Worm (Caenorhabditis elegans) whole organism, L1 larva: ENCODE data around the gene Y37D8A.26.
A peak's percentile ranks its signal among the peaks of the same experiment; 100 is the strongest.

ENCODE experiments used
- C16A3.4 ChIP-seq: fragments of 150-350 bp; optimal IDR thresholded peaks from 2 replicates; lab custom pipeline; 2014; ENCODE audit warnings: missing biosample characterization, missing genetic modification characterization
- F16B12.6 ChIP-seq: fragments of 150-350 bp; optimal IDR thresholded peaks from 2 replicates; lab custom pipeline; 2014; ENCODE audit warnings: missing biosample characterization, missing genetic modification characterization
- ama-1 ChIP-seq: fragments of 150-350 bp; optimal IDR thresholded peaks from 2 replicates; lab custom pipeline; 2014
- ceh-8 ChIP-seq: fragments of 200-800 bp; sonication (Bioruptor generic); optimal IDR thresholded peaks from 2 replicates; lab custom pipeline; 2018; ENCODE audit warnings: mild to moderate bottlenecking, missing genetic modification characterization, moderate library complexity, missing compliant biosample characterization
- ces-1 ChIP-seq: fragments of 150-350 bp; optimal IDR thresholded peaks from 2 replicates; lab custom pipeline; 2014; ENCODE audit warnings: missing biosample characterization, missing genetic modification reagents, missing genetic modification characterization
- dsc-1 ChIP-seq: sonication (generic microtip); optimal IDR thresholded peaks from 2 replicates; lab custom pipeline; 2016; ENCODE audit warnings: mild to moderate bottlenecking, missing genetic modification characterization, missing compliant biosample characterization
- efl-1 ChIP-seq, 4 experiments: fragments of 150-350 bp; optimal IDR thresholded peaks in 3 of 4; peaks in 1 of 4; 1 replicate in 1 of 4; 2 replicates in 3 of 4; lab custom pipeline; 2014; ENCODE audit warnings: missing biosample characterization in 2 of 4, missing genetic modification characterization in 2 of 4, missing genetic modification reagents in 2 of 4
- egl-13 ChIP-seq: sonication (generic microtip); optimal IDR thresholded peaks from 2 replicates; lab custom pipeline; 2016; ENCODE audit warnings: missing genotype, missing genetic modification reagents, missing genetic modification characterization, missing compliant biosample characterization
- fkh-10 ChIP-seq: sonication (generic microtip); optimal IDR thresholded peaks from 2 replicates; lab custom pipeline; 2017; ENCODE audit warnings: missing biosample characterization, missing genetic modification reagents, missing genetic modification characterization
- fkh-4 ChIP-seq: sonication (generic microtip); optimal IDR thresholded peaks from 2 replicates; lab custom pipeline; 2016; ENCODE audit warnings: missing compliant biosample characterization, missing genetic modification characterization, borderline replicate concordance
- fkh-8 ChIP-seq: sonication (generic microtip); optimal IDR thresholded peaks from 2 replicates; lab custom pipeline; 2016; ENCODE audit warnings: mild to moderate bottlenecking, missing genetic modification characterization, missing compliant biosample characterization
- fos-1 ChIP-seq: fragments of 150-350 bp; optimal IDR thresholded peaks from 2 replicates; lab custom pipeline; 2014; ENCODE audit warnings: missing biosample characterization, missing genetic modification characterization
- hlh-4 ChIP-seq: sonication (generic microtip); optimal IDR thresholded peaks from 2 replicates; lab custom pipeline; 2016; ENCODE audit warnings: mild to moderate bottlenecking, missing genetic modification characterization, missing compliant biosample characterization
- hpl-2 ChIP-seq: fragments of 150-350 bp; optimal IDR thresholded peaks from 2 replicates; lab custom pipeline; 2014; ENCODE audit warnings: missing biosample characterization, missing genetic modification reagents, missing genetic modification characterization
- irx-1 ChIP-seq: sonication (generic microtip); optimal IDR thresholded peaks from 2 replicates; lab custom pipeline; 2016; ENCODE audit warnings: missing genetic modification characterization, missing compliant biosample characterization
- isw-1 ChIP-seq: fragments of 200-800 bp; sonication (Bioruptor generic); IDR thresholded peaks from 2 replicates; pipeline ENCODE4 v1.3.6; 2022; ENCODE audit warnings: missing genetic modification characterization, missing compliant biosample characterization
- jun-1 ChIP-seq: fragments of 150-350 bp; optimal IDR thresholded peaks from 2 replicates; lab custom pipeline; 2014; ENCODE audit warnings: missing biosample characterization, missing genetic modification reagents, missing genetic modification characterization
- lin-13 ChIP-seq: fragments of 150-350 bp; optimal IDR thresholded peaks from 2 replicates; lab custom pipeline; 2014; ENCODE audit warnings: missing biosample characterization, missing genetic modification reagents, missing genetic modification characterization
- lin-14 ChIP-seq: fragments of 200-800 bp; sonication (Bioruptor generic); optimal IDR thresholded peaks from 2 replicates; lab custom pipeline; 2018; ENCODE audit warnings: mild to moderate bottlenecking, missing genetic modification characterization, moderate library complexity, missing compliant biosample characterization
- lin-15B ChIP-seq: fragments of 150-350 bp; sonication (generic microtip); optimal IDR thresholded peaks from 3 replicates; lab custom pipeline; 2014; ENCODE audit warnings: missing biosample characterization, missing genetic modification characterization
- lin-39 ChIP-seq: fragments of 150-350 bp; optimal IDR thresholded peaks from 2 replicates; lab custom pipeline; 2014; ENCODE audit warnings: missing biosample characterization, missing genetic modification reagents, missing genetic modification characterization
- lsy-2 ChIP-seq, 2 experiments: fragments of 150-350 bp; optimal IDR thresholded peaks; 2 replicates each; lab custom pipeline; 2014; ENCODE audit warnings: missing biosample characterization in 2 of 2, missing genetic modification characterization in 2 of 2
- mab-9 ChIP-seq: fragments of 200-800 bp; sonication (Bioruptor generic); IDR thresholded peaks from 2 replicates; pipeline ENCODE4 v1.3.6; 2022; ENCODE audit warnings: missing genetic modification reagents, missing genetic modification characterization, missing compliant biosample characterization
- mef-2 ChIP-seq: fragments of 150-350 bp; optimal IDR thresholded peaks from 2 replicates; lab custom pipeline; 2014; ENCODE audit warnings: missing biosample characterization, missing genetic modification characterization
- mep-1 ChIP-seq: fragments of 150-350 bp; optimal IDR thresholded peaks from 2 replicates; lab custom pipeline; 2014; ENCODE audit warnings: missing biosample characterization, missing genetic modification characterization
- nhr-28 ChIP-seq: fragments of 150-350 bp; optimal IDR thresholded peaks from 2 replicates; lab custom pipeline; 2014; ENCODE audit warnings: missing biosample characterization, missing genetic modification characterization
- nhr-47 ChIP-seq: sonication (generic microtip); optimal IDR thresholded peaks from 2 replicates; lab custom pipeline; 2016; ENCODE audit warnings: mild to moderate bottlenecking, missing genetic modification characterization, moderate library complexity, missing compliant biosample characterization
- nhr-76 ChIP-seq: sonication (generic microtip); optimal IDR thresholded peaks from 2 replicates; lab custom pipeline; 2017; ENCODE audit warnings: missing biosample characterization, missing genetic modification characterization
- nhr-84 ChIP-seq: sonication (generic microtip); optimal IDR thresholded peaks from 2 replicates; lab custom pipeline; 2017; ENCODE audit warnings: missing biosample characterization, missing genetic modification characterization
- pqm-1 ChIP-seq: sonication (generic microtip); optimal IDR thresholded peaks from 3 replicates; lab custom pipeline; 2017; ENCODE audit warnings: missing biosample characterization, missing genetic modification characterization
- rnt-1 ChIP-seq: sonication (generic microtip); optimal IDR thresholded peaks from 2 replicates; lab custom pipeline; 2016; ENCODE audit warnings: mild to moderate bottlenecking, missing genetic modification characterization, moderate library complexity, missing compliant biosample characterization
- skn-1 ChIP-seq: fragments of 150-350 bp; optimal IDR thresholded peaks from 2 replicates; lab custom pipeline; 2014; ENCODE audit warnings: missing biosample characterization, missing genetic modification characterization
- snpc-4 ChIP-seq: fragments of 150-350 bp; optimal IDR thresholded peaks from 2 replicates; lab custom pipeline; 2014; ENCODE audit warnings: missing biosample characterization, missing genetic modification characterization
- sox-4 ChIP-seq: sonication (generic microtip); optimal IDR thresholded peaks from 2 replicates; lab custom pipeline; 2016; ENCODE audit warnings: missing genetic modification characterization, missing compliant biosample characterization
- swsn-7 ChIP-seq: sonication (generic microtip); optimal IDR thresholded peaks from 2 replicates; lab custom pipeline; 2016; ENCODE audit warnings: missing genetic modification characterization, missing compliant biosample characterization
- tlp-1 ChIP-seq: fragments of 150-350 bp; optimal IDR thresholded peaks from 2 replicates; lab custom pipeline; 2014; ENCODE audit warnings: missing biosample characterization, missing genetic modification characterization
- unc-30 ChIP-seq: sonication (generic microtip); optimal IDR thresholded peaks from 2 replicates; lab custom pipeline; 2017; ENCODE audit warnings: missing biosample characterization, missing genetic modification characterization
- unc-98 ChIP-seq: fragments of 200-800 bp; sonication (Bioruptor generic); IDR thresholded peaks from 2 replicates; pipeline ENCODE4 v1.3.6; 2022; ENCODE audit warnings: missing genetic modification characterization, missing compliant biosample characterization
- zip-4 ChIP-seq: fragments of 200-800 bp; sonication (Bioruptor generic); optimal IDR thresholded peaks from 2 replicates; lab custom pipeline; 2018; ENCODE audit warnings: mild to moderate bottlenecking, missing genetic modification characterization, moderate library complexity, missing compliant biosample characterization
- ztf-11 ChIP-seq, 2 experiments: sonication (generic microtip); optimal IDR thresholded peaks; 2 replicates each; lab custom pipeline; 2016 to 2017; ENCODE audit warnings: missing genetic modification characterization in 2 of 2, missing biosample characterization in 1 of 2, missing compliant biosample characterization in 1 of 2
- ztf-4 ChIP-seq: fragments of 150-350 bp; optimal IDR thresholded peaks from 2 replicates; lab custom pipeline; 2014; ENCODE audit warnings: missing biosample characterization, missing genetic modification characterization

Y37D8A.26 gene

ce11 chrIII:12904987-12905541, 48.5 kb upstream of the Y37D8A.26 start, which contains the start of gene cox-5A (continued):
- peak; percentile 96 for TF ChIP-seq ama-1 (lab: Kevin White, UChicago)
- peak; percentile 92 for TF ChIP-seq unc-98
- peak; percentile 95 for TF ChIP-seq mef-2 (tag; lab: Kevin White, UChicago)
- TF ChIP-seq nhr-47 (tag; lab: Kevin White, UChicago) = peak; percentile 100
- TF ChIP-seq F16B12.6 (tag; lab: Kevin White, UChicago) = peak; percentile 81
- peak; percentile 76 for TF ChIP-seq unc-30 (tag; lab: Kevin White, UChicago)
- peak; percentile 67 for TF ChIP-seq nhr-76 (tag; lab: Kevin White, UChicago)
- TF ChIP-seq C16A3.4 (tag; lab: Kevin White, UChicago) = peak; percentile 100
- TF ChIP-seq fkh-4 (tag; lab: Kevin White, UChicago) = peak; percentile 95
- TF ChIP-seq skn-1 (tag; lab: Kevin White, UChicago) = peak; percentile 93
- TF ChIP-seq ztf-4 = peak; percentile 99
- peak; percentile 100 for TF ChIP-seq swsn-7 (tag; lab: Kevin White, UChicago)
- TF ChIP-seq lsy-2 (tag; optimal IDR thresholded peaks at IDR 0.05; lab: Kevin White, UChicago) = peak; percentile 100
- TF ChIP-seq lin-39 = peak; percentile 98
- peak in 1 of 2 experiments; percentile 98 for TF ChIP-seq ztf-11 (tag; optimal IDR thresholded peaks at IDR 0.05; lab: Kevin White, UChicago)
- peak; percentile 94 for TF ChIP-seq snpc-4 (tag; lab: Kevin White, UChicago)
- TF ChIP-seq isw-1 (GFP tag; lab: Robert Waterston, UW) = peak; percentile 99
- TF ChIP-seq hpl-2 (GFP tag; lab: Kevin White, UChicago) = peak; percentile 93
- TF ChIP-seq irx-1 (tag; lab: Kevin White, UChicago) = peak; percentile 99
- peak; percentile 52 for TF ChIP-seq nhr-28 (tag; lab: Kevin White, UChicago)
- peak; percentile 99 for TF ChIP-seq mab-9 (GFP tag; lab: Robert Waterston, UW)
- no peak for TF ChIP-seq tlp-1
- TF ChIP-seq jun-1 (tag; lab: Kevin White, UChicago) = peak; percentile 99
- peak; percentile 99 for TF ChIP-seq ceh-8 (GFP tag; lab: Kevin White, UChicago)
- peak; percentile 98 for TF ChIP-seq fkh-10 (GFP tag; lab: Kevin White, UChicago)
- peak; percentile 99 for TF ChIP-seq fos-1 (tag; lab: Kevin White, UChicago)
- TF ChIP-seq rnt-1 (tag; lab: Kevin White, UChicago) = peak; percentile 99
- TF ChIP-seq egl-13 (tag; lab: Kevin White, UChicago) = peak; percentile 99
- TF ChIP-seq lin-13 (GFP tag; lab: Kevin White, UChicago) = peak; percentile 99
- peak; percentile 95 for TF ChIP-seq lin-15B (tag; lab: Kevin White, UChicago)
- peak; percentile 100 for TF ChIP-seq mep-1 (tag; lab: Kevin White, UChicago)
- peak; percentile 100 for TF ChIP-seq fkh-8 (tag; lab: Kevin White, UChicago)
- peak; percentile 12 for TF ChIP-seq hlh-4 (tag; lab: Kevin White, UChicago)
- peak; percentile 98 for TF ChIP-seq sox-4 (tag; lab: Kevin White, UChicago)
- peak; percentile 100 for TF ChIP-seq lin-14
- TF ChIP-seq nhr-84 (tag; lab: Kevin White, UChicago) = peak; percentile 77
- peak; percentile 58 for TF ChIP-seq pqm-1 (tag; lab: Kevin White, UChicago)
- TF ChIP-seq zip-4 (GFP tag; lab: Kevin White, UChicago) = peak; percentile 97

DNA sequence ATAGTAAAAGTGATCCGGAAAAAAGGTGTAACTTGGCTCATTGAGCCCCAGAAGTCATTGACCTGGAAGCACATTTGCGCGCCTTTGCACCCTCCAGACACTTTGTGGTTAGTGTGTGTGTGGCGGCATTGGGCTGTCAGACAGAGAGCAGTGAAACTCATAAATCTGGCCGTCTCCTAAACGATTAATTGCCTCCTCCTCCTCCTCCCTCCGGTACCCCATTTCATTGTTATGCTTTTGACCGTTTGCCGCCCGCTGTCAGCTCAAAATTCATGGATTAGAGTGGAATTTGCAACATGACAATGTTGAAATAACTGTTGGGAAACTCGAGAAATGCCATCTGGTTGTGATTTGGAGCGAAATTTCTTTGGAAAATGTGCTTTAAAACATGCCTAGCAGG, 47.5 kb upstream of the Y37D8A.26 start:
- peak; percentile 0 for TF ChIP-seq lin-14
- TF ChIP-seq dsc-1 (tag; lab: Kevin White, UChicago) = peak; percentile 82
- peak; percentile 35 for TF ChIP-seq fkh-4 (tag; lab: Kevin White, UChicago)
- no peak for TF ChIP-seq ztf-4
- TF ChIP-seq ces-1 (GFP tag; lab: Kevin White, UChicago) = no peak
- TF ChIP-seq efl-1 (optimal IDR thresholded peaks at IDR 0.05; lab: Kevin White, UChicago) = no peak
- peak in 1 of 2 experiments; percentile 16 for TF ChIP-seq efl-1 (GFP tag; optimal IDR thresholded peaks at IDR 0.05 in 1 of 2; lab: Kevin White, UChicago)
